Fruit fly (Drosophila melanogaster) whole organism, embryonic: ENCODE results near the gene Tcs4.

ENCODE experiments used
- Bteb2 ChIP-seq: fragments of 200-800 bp; sonication (Bioruptor generic); optimal IDR thresholded peaks from 2 replicates; lab custom pipeline; 2016; ENCODE audit warnings: missing biosample characterization, missing genetic modification characterization
- CG11456 ChIP-seq: fragments of 200-800 bp; sonication (Bioruptor generic); IDR thresholded peaks from 3 replicates; pipeline ENCODE4 v1.3.6; 2022; ENCODE audit warnings: missing biosample characterization, missing genetic modification characterization
- CG12769 ChIP-seq: fragments of 200-800 bp; sonication (Bioruptor generic); optimal IDR thresholded peaks from 2 replicates; lab custom pipeline; 2019; ENCODE audit warnings: missing biosample characterization, mild to moderate bottlenecking, missing genetic modification characterization, moderate library complexity
- CG2875 ChIP-seq: fragments of 200-800 bp; sonication (Bioruptor generic); optimal IDR thresholded peaks from 2 replicates; lab custom pipeline; 2017; ENCODE audit warnings: missing biosample characterization, mild to moderate bottlenecking, missing genetic modification characterization, missing genetic modification reagents
- CG30020 ChIP-seq: fragments of 200-800 bp; optimal IDR thresholded peaks from 2 replicates; lab custom pipeline; 2019; ENCODE audit warnings: missing biosample characterization, mild to moderate bottlenecking, missing genetic modification characterization, moderate library complexity
- CG31388 ChIP-seq: fragments of 200-800 bp; sonication (Bioruptor generic); optimal IDR thresholded peaks from 2 replicates; lab custom pipeline; 2016; ENCODE audit warnings: missing biosample characterization, missing genetic modification characterization
- CG31441 ChIP-seq: fragments of 200-800 bp; sonication (Bioruptor generic); IDR thresholded peaks from 2 replicates; pipeline ENCODE4 v1.3.6; 2022; ENCODE audit warnings: missing biosample characterization, missing genetic modification characterization
- CG42726 ChIP-seq: fragments of 200-800 bp; sonication (Bioruptor generic); IDR thresholded peaks from 2 replicates; pipeline ENCODE4 v1.3.6; 2022; ENCODE audit warnings: missing biosample characterization, missing genetic modification characterization; ENCODE audit not compliant: partially characterized antibody
- CG6654 ChIP-seq: fragments of 200-800 bp; sonication (Bioruptor generic); optimal IDR thresholded peaks from 2 replicates; lab custom pipeline; 2017; ENCODE audit warnings: missing biosample characterization, mild to moderate bottlenecking, missing genetic modification characterization
- CG7839 ChIP-seq: fragments of 200-800 bp; sonication (Bioruptor generic); optimal IDR thresholded peaks from 3 replicates; lab custom pipeline; 2018; ENCODE audit warnings: missing biosample characterization, mild to moderate bottlenecking, missing genetic modification characterization, moderate library complexity
- CG8388 ChIP-seq: fragments of 200-800 bp; sonication (Bioruptor generic); optimal IDR thresholded peaks from 2 replicates; lab custom pipeline; 2019; ENCODE audit warnings: missing biosample characterization, mild to moderate bottlenecking, missing genetic modification characterization, moderate library complexity
- CG8924 ChIP-seq: fragments of 200-800 bp; optimal IDR thresholded peaks from 3 replicates; lab custom pipeline; 2019; ENCODE audit warnings: missing biosample characterization, mild to moderate bottlenecking, missing genetic modification characterization, moderate library complexity
- CG9817 ChIP-seq: fragments of 200-800 bp; sonication (Bioruptor generic); optimal IDR thresholded peaks from 2 replicates; lab custom pipeline; 2018; ENCODE audit warnings: missing biosample characterization, mild to moderate bottlenecking, missing genetic modification characterization, moderate library complexity
- CoRest ChIP-seq: fragments of 200-800 bp; sonication (Bioruptor generic); optimal IDR thresholded peaks from 3 replicates; lab custom pipeline; 2018; ENCODE audit warnings: missing biosample characterization, mild to moderate bottlenecking, missing genetic modification characterization, moderate library complexity
- Dbx ChIP-seq: fragments of 200-800 bp; sonication (Bioruptor generic); IDR thresholded peaks from 3 replicates; pipeline ENCODE4 v1.3.6; 2022; ENCODE audit warnings: missing biosample characterization, missing genetic modification characterization
- ERR ChIP-seq: fragments of 200-800 bp; sonication (Bioruptor generic); optimal IDR thresholded peaks from 2 replicates; lab custom pipeline; 2016; ENCODE audit warnings: missing biosample characterization, missing genetic modification characterization
- H15 ChIP-seq: fragments of 200-800 bp; sonication (Bioruptor generic); IDR thresholded peaks from 3 replicates; pipeline ENCODE4 v1.3.6; 2022; ENCODE audit warnings: missing biosample characterization, missing genetic modification characterization
- HHEX ChIP-seq: fragments of 200-800 bp; sonication (Bioruptor generic); optimal IDR thresholded peaks from 3 replicates; lab custom pipeline; 2017; ENCODE audit warnings: missing biosample characterization, mild to moderate bottlenecking, missing genetic modification characterization, missing genetic modification reagents
- HLH3B ChIP-seq: fragments of 200-800 bp; sonication (Bioruptor generic); IDR thresholded peaks from 2 replicates; pipeline ENCODE4 v1.3.6; 2022; ENCODE audit warnings: missing biosample characterization, missing genetic modification characterization
- Kr ChIP-seq: fragments of 200-800 bp; sonication (Bioruptor generic); optimal IDR thresholded peaks from 2 replicates; lab custom pipeline; 2017; ENCODE audit warnings: missing biosample characterization, mild to moderate bottlenecking, missing genetic modification characterization
- Lim3 ChIP-seq: fragments of 200-800 bp; sonication (Bioruptor generic); IDR thresholded peaks from 2 replicates; pipeline ENCODE4 v1.3.6; 2022; ENCODE audit warnings: missing biosample characterization, missing genetic modification characterization
- Mrtf ChIP-seq: fragments of 200-800 bp; sonication (Bioruptor generic); IDR thresholded peaks from 3 replicates; pipeline ENCODE4 v1.3.6; 2022; ENCODE audit warnings: missing biosample characterization, missing genetic modification characterization
- Neu2 ChIP-seq: fragments of 200-800 bp; sonication (Bioruptor generic); optimal IDR thresholded peaks from 3 replicates; lab custom pipeline; 2016; ENCODE audit warnings: missing biosample characterization, missing genetic modification characterization, borderline replicate concordance
- Nf-YA ChIP-seq: fragments of 200-800 bp; sonication (Bioruptor generic); IDR thresholded peaks from 2 replicates; pipeline ENCODE4 v1.3.6; 2022; ENCODE audit warnings: missing biosample characterization, missing genetic modification characterization
- Ptx1 ChIP-seq: fragments of 200-800 bp; sonication (Bioruptor generic); IDR thresholded peaks from 2 replicates; pipeline ENCODE4 v1.3.6; 2022; ENCODE audit warnings: missing biosample characterization, missing genetic modification characterization
- Sin3A ChIP-seq: fragments of >200 bp; optimal IDR thresholded peaks from 2 replicates; lab custom pipeline; 2018
- Sry-δ ChIP-seq: fragments of 200-800 bp; sonication (Bioruptor generic); optimal IDR thresholded peaks from 2 replicates; lab custom pipeline; 2016; ENCODE audit warnings: missing biosample characterization, missing genetic modification characterization
- Stat92E ChIP-seq, 3 experiments: fragments of >200 bp in 2 of 3; fragments of 200-800 bp in 1 of 3; sonication (Bioruptor generic) in 1 of 3; optimal IDR thresholded peaks; 2 replicates each; lab custom pipeline; 2017 to 2019; ENCODE audit warnings: missing biosample characterization in 3 of 3, missing genetic modification characterization in 3 of 3, mild to moderate bottlenecking in 1 of 3, moderate library complexity in 1 of 3
- Vsx1 ChIP-seq: fragments of 200-800 bp; sonication (Bioruptor generic); optimal IDR thresholded peaks from 2 replicates; lab custom pipeline; 2017; ENCODE audit warnings: missing biosample characterization, mild to moderate bottlenecking, missing genetic modification characterization, missing genetic modification reagents
- croc ChIP-seq: fragments of 200-800 bp; sonication (Bioruptor generic); conservative IDR thresholded peaks from 3 replicates; pipeline ENCODE4 v1.3.6; 2022; ENCODE audit warnings: missing biosample characterization, missing genetic modification characterization
- da ChIP-seq: fragments of 200-800 bp; sonication (Bioruptor generic); optimal IDR thresholded peaks from 2 replicates; lab custom pipeline; 2016; ENCODE audit warnings: missing biosample characterization, missing genetic modification characterization
- dati ChIP-seq: fragments of 200-800 bp; sonication (Bioruptor generic); IDR thresholded peaks from 2 replicates; pipeline ENCODE4 v1.3.6; 2022; ENCODE audit warnings: missing biosample characterization, missing genetic modification characterization
- eve ChIP-seq, 2 experiments: fragments of >200 bp; optimal IDR thresholded peaks; 2 replicates each; lab custom pipeline; 2017; ENCODE audit warnings: missing biosample characterization in 2 of 2, missing genetic modification characterization in 2 of 2
- fd96Cb ChIP-seq: fragments of 200-800 bp; sonication (Bioruptor generic); optimal IDR thresholded peaks from 2 replicates; lab custom pipeline; 2018; ENCODE audit warnings: missing biosample characterization, mild to moderate bottlenecking, missing genetic modification characterization, moderate library complexity
- gfzf ChIP-seq: fragments of 200-800 bp; sonication (Bioruptor generic); optimal IDR thresholded peaks from 2 replicates; lab custom pipeline; 2016; ENCODE audit warnings: missing biosample characterization, mild to moderate bottlenecking, missing genetic modification characterization, moderate library complexity
- gsb ChIP-seq: fragments of 200-800 bp; sonication (Bioruptor generic); IDR thresholded peaks from 2 replicates; pipeline ENCODE4 v1.3.6; 2022; ENCODE audit warnings: missing biosample characterization, missing genetic modification characterization
- h ChIP-seq: fragments of >200 bp; optimal IDR thresholded peaks from 2 replicates; lab custom pipeline; 2017
- hbn ChIP-seq: fragments of 200-800 bp; sonication (Bioruptor generic); IDR thresholded peaks from 2 replicates; pipeline ENCODE4 v1.3.6; 2022; ENCODE audit warnings: missing biosample characterization, missing genetic modification characterization; ENCODE audit not compliant: partially characterized antibody
- lab ChIP-seq: fragments of 200-800 bp; sonication (Bioruptor generic); optimal IDR thresholded peaks from 3 replicates; lab custom pipeline; 2017; ENCODE audit warnings: missing biosample characterization, missing genetic modification characterization, mild to moderate bottlenecking, moderate library complexity, missing genetic modification reagents
- maf-S ChIP-seq: fragments of 200-800 bp; sonication (Bioruptor generic); optimal IDR thresholded peaks from 2 replicates; lab custom pipeline; 2016; ENCODE audit warnings: missing biosample characterization, missing genetic modification characterization
- nmo ChIP-seq: fragments of 200-800 bp; sonication (Bioruptor generic); optimal IDR thresholded peaks from 2 replicates; lab custom pipeline; 2018; ENCODE audit warnings: missing biosample characterization, mild to moderate bottlenecking, missing genetic modification characterization, moderate library complexity
- sc ChIP-seq, 3 experiments: fragments of >200 bp in 2 of 3; fragments of 200-800 bp in 1 of 3; sonication (Bioruptor generic) in 1 of 3; optimal IDR thresholded peaks; 2 replicates in 2 of 3; 3 replicates in 1 of 3; lab custom pipeline; 2017; ENCODE audit warnings: mild to moderate bottlenecking in 1 of 3, missing biosample characterization in 1 of 3, missing genetic modification characterization in 1 of 3, missing genetic modification reagents in 1 of 3
- sens-2 ChIP-seq: fragments of 200-800 bp; sonication (Bioruptor generic); IDR thresholded peaks from 2 replicates; pipeline ENCODE4 v1.3.6; 2022; ENCODE audit warnings: missing biosample characterization, missing genetic modification characterization
- sisA ChIP-seq: fragments of 200-800 bp; sonication (Bioruptor generic); IDR thresholded peaks from 2 replicates; pipeline ENCODE4 v1.3.6; 2022; ENCODE audit warnings: missing biosample characterization, missing genetic modification characterization
- sob ChIP-seq: fragments of 200-800 bp; sonication (Bioruptor generic); IDR thresholded peaks from 2 replicates; pipeline ENCODE4 v1.3.6; 2022; ENCODE audit warnings: missing biosample characterization, missing genetic modification characterization
- stc ChIP-seq: fragments of 200-800 bp; sonication (Bioruptor generic); IDR thresholded peaks from 2 replicates; pipeline ENCODE4 v1.3.6; 2022; ENCODE audit warnings: missing biosample characterization, missing genetic modification characterization
- tgo ChIP-seq: fragments of 200-800 bp; sonication (Bioruptor generic); IDR thresholded peaks from 3 replicates; pipeline ENCODE4 v1.3.6; 2022; ENCODE audit warnings: missing biosample characterization, missing genetic modification characterization
- ttk ChIP-seq: fragments of 200-800 bp; sonication (Bioruptor generic); IDR thresholded peaks from 2 replicates; pipeline ENCODE4 v2.1.2; 2022; ENCODE audit warnings: missing biosample characterization, missing genetic modification characterization
- wdn ChIP-seq: fragments of 200-800 bp; sonication (Bioruptor generic); IDR thresholded peaks from 2 replicates; pipeline ENCODE4 v1.3.6; 2022; ENCODE audit warnings: missing biosample characterization, missing genetic modification characterization
- yki ChIP-seq: fragments of >200 bp; optimal IDR thresholded peaks from 3 replicates; lab custom pipeline; 2018

Tcs4 gene

dm6 chrX:19651757-19652419, 49.7 kb downstream of the Tcs4 start, which contains the start of the genes Ranbp21 and Elys (continued):
- TF ChIP-seq CG8388 (GFP tag; lab: Kevin White, UChicago) (peak; percentile 20), CG31388 (no peak), stc (peak; percentile 47; the same call in 1 of the 2 replicates), HLH3B (GFP tag; lab: Robert Waterston, UW) (peak; percentile 25; the same call in 1 of the 2 replicates), h (lab: Kevin White, UChicago) (no peak), Sin3A (lab: Kevin White, UChicago) (peak; percentile 95), da (GFP tag; lab: Kevin White, UChicago) (peak; percentile 24), fd96Cb (tag; lab: Kevin White, UChicago) (peak; percentile 14), CG2875 (GFP tag; lab: Kevin White, UChicago) (no peak), hbn (no peak), CG31441 (GFP tag; lab: Robert Waterston, UW) (no peak), CG11456 (peak; percentile 55; the same call in 1 of the 3 replicates), CG30020 (tag; lab: Kevin White, UChicago) (peak; percentile 27), ttk (GFP tag; lab: Robert Waterston, UW) (peak; percentile 51; the same call in 1 of the 2 replicates), CG7839 (tag; lab: Kevin White, UChicago) (no peak), Dbx (GFP tag; lab: Robert Waterston, UW) (peak; percentile 72), Stat92E (GFP tag; optimal IDR thresholded peaks at IDR 0.05; lab: Kevin White, UChicago) (no peak), Kr (GFP tag; lab: Kevin White, UChicago) (no peak), dati (GFP tag; lab: Robert Waterston, UW) (no peak), eve (GFP tag; optimal IDR thresholded peaks at IDR 0.05; lab: Kevin White, UChicago) (no peak), H15 (GFP tag; lab: Robert Waterston, UW) (peak; percentile 46; the same call in 1 of the 3 replicates), CG6654 (peak; percentile 7), Bteb2 (GFP tag; lab: Kevin White, UChicago) (peak; percentile 30), gfzf (peak; percentile 28), sisA (GFP tag; lab: Robert Waterston, UW) (peak; percentile 66), Neu2 (GFP tag; lab: Kevin White, UChicago) (no peak), nmo (GFP tag; lab: Kevin White, UChicago) (peak; percentile 72), CG42726 (GFP tag; lab: Robert Waterston, UW) (no peak), tgo (GFP tag; lab: Robert Waterston, UW) (peak; percentile 44; the same call in 1 of the 3 replicates), croc (no peak), Lim3 (GFP tag; lab: Robert Waterston, UW) (no peak), maf-S (GFP tag; lab: Kevin White, UChicago) (peak; percentile 43), CG12769 (tag; lab: Kevin White, UChicago) (no peak), Ptx1 (peak; percentile 63; the same call in 1 of the 2 replicates), CG8924 (tag; lab: Kevin White, UChicago) (peak; percentile 21), CoRest (tag; lab: Kevin White, UChicago) (peak; percentile 55), wdn (GFP tag; lab: Robert Waterston, UW) (0 out of 2 replicates have a peak, but pooled peaks have one; percentile 14), Nf-YA (GFP tag; lab: Robert Waterston, UW) (no peak; the same call in 1 of the 2 replicates), sens-2 (GFP tag; lab: Robert Waterston, UW) (no peak), lab (GFP tag; lab: Kevin White, UChicago) (no peak), gsb (GFP tag; lab: Robert Waterston, UW) (no peak), yki (no peak), HHEX (GFP tag; lab: Kevin White, UChicago) (no peak), Vsx1 (GFP tag; lab: Kevin White, UChicago) (no peak), sc (optimal IDR thresholded peaks at IDR 0.05; lab: Kevin White, UChicago) (no peak), sc (GFP tag; optimal IDR thresholded peaks at IDR 0.05; lab: Kevin White, UChicago) (no peak), ERR (GFP tag; lab: Kevin White, UChicago) (no peak), Sry-δ (GFP tag; lab: Kevin White, UChicago) (peak; percentile 79), CG9817 (tag; lab: Kevin White, UChicago) (peak; percentile 50), Mrtf (no peak), sob (GFP tag; lab: Robert Waterston, UW) (peak; percentile 41; the same call in 1 of the 2 replicates)
